Worm (Caenorhabditis elegans) whole organism, midembryonic: Measurements from ENCODE around the gene sru-39.

ENCODE experiments used
- flt-1 ChIP-seq: fragments of 200-800 bp; sonication (Bioruptor generic); IDR thresholded peaks from 2 replicates; pipeline ENCODE4 v1.3.6; 2022; ENCODE audit warnings: missing genetic modification characterization, missing compliant biosample characterization
- klf-2 ChIP-seq: fragments of 200-800 bp; sonication (Bioruptor generic); conservative IDR thresholded peaks from 2 replicates; pipeline ENCODE4 v1.3.6; 2022; ENCODE audit warnings: missing genetic modification reagents, missing genetic modification characterization, missing compliant biosample characterization
- tab-1 ChIP-seq: fragments of 200-800 bp; sonication (Bioruptor generic); IDR thresholded peaks from 2 replicates; pipeline ENCODE4 v1.3.6; 2022; ENCODE audit warnings: missing genetic modification characterization, missing compliant biosample characterization
- ztf-23 ChIP-seq: fragments of 200-800 bp; sonication (Bioruptor generic); IDR thresholded peaks from 2 replicates; pipeline ENCODE4 v1.3.6; 2022; ENCODE audit warnings: missing genetic modification reagents, missing genetic modification characterization, missing compliant biosample characterization

DNA sequence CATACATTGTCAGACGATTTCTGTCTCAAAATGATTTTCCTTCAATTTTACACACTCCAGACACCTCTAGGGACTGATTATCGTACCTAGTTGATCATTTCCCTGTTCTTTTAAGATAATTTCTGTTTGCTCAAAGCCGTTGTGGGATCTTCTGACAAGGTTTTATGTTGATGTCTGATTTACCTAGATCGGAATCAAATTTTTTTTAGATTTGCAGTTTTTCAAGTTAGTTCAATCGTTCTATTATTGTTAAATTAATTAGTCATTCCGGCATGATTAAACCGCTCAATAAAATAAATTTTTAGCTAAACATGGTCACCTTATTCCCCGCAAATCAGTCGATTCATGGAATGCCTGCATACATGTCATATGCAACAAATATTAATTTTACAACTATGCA is 10.3 kb downstream of the sru-39 start, which contains the start of gene sru-30:
- TF ChIP-seq klf-2 (GFP tag; lab: Robert Waterston, UW) (no peak), tab-1 (no peak), flt-1 (GFP tag; lab: Robert Waterston, UW) (no peak), ztf-23 (GFP tag; lab: Robert Waterston, UW) (no peak)
